Worm (Caenorhabditis elegans): Measurements from ENCODE around the gene B0457.4.

DNA sequence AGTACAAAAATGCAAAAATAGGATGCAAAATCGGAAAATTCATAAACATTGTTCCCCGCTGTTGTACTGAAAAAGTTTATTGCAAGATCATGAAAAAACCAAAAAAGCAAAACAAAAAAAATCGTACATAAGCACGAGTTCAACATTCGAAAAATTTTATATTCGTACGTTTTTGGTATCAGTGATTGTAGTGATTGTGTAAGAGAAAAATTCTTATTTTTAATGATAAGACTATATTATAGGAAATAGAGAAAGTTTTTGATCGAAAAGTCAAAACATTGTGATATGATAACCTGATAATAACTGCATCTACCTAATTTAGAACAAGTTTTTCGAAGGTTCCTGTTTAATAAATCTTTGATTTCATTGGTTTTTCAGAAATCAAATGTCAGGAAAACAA lies 5.5 kb upstream of the B0457.4 start:
- no peak for TF ChIP-seq snpc-4 (tag; optimal IDR thresholded peaks at IDR 0.05)
- no peak for TF ChIP-seq sup-37 (GFP tag; optimal IDR thresholded peaks at IDR 0.05)
- no peak for TF ChIP-seq efl-1 (optimal IDR thresholded peaks at IDR 0.05)
- TF ChIP-seq efl-1 (GFP tag; optimal IDR thresholded peaks at IDR 0.05 in 1 of 2) = no peak
- TF ChIP-seq nhr-77 (tag; optimal IDR thresholded peaks at IDR 0.05) = no peak
- no peak for TF ChIP-seq egl-27 (tag; optimal IDR thresholded peaks at IDR 0.05)
- TF ChIP-seq unc-130 (tag; optimal IDR thresholded peaks at IDR 0.05) = no peak
- no peak for TF ChIP-seq nhr-11 (tag; optimal IDR thresholded peaks at IDR 0.05)
- no peak for TF ChIP-seq ces-1 (GFP tag; optimal IDR thresholded peaks at IDR 0.05)
- TF ChIP-seq blmp-1 (tag; optimal IDR thresholded peaks at IDR 0.05) = no peak
- TF ChIP-seq fkh-10 (GFP tag; optimal IDR thresholded peaks at IDR 0.05) = no peak
- TF ChIP-seq lir-3 (tag; optimal IDR thresholded peaks at IDR 0.05; ENCODE audit: poor library complexity) = no peak

Measured in whole organism, L1 larva.